Fruit fly (Drosophila melanogaster): Measurements from ENCODE around the gene c11.1.

The c11.1 gene

DNA sequence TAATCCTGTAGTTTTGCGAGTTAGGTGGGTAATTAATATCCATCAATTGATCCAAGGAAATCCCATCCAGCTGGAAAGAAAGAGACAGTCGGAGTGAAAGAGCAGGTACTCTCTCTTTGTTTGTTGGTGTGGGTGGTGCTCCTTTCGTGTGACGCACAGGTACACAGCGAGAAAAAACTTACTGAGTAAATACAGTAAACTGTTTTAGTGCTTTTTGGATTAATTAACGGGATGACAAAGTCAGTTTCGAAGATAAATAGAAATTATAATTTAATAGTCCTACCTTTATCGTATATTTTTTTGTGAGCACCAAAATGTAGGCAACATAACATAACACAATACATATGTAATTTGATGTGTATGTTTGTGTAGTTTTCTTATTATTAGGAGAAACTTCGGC lies 34.9 kb downstream of the c11.1 start (continued):
- TF ChIP-seq Camta (GFP tag; optimal IDR thresholded peaks at IDR 0.05), result no peak
- TF ChIP-seq CG2889 (GFP tag; IDR thresholded peaks at IDR 0.05), result no peak
- no peak for TF ChIP-seq dmrt99B (tag; optimal IDR thresholded peaks at IDR 0.05)
- no peak for TF ChIP-seq disco-r (GFP tag; optimal IDR thresholded peaks at IDR 0.05)
- no peak for TF ChIP-seq CG10431 (GFP tag; optimal IDR thresholded peaks at IDR 0.05)
- TF ChIP-seq CTCF (GFP tag; optimal IDR thresholded peaks at IDR 0.05), result no peak
- TF ChIP-seq CG14014 (GFP tag; IDR thresholded peaks at IDR 0.05), result no peak
- no peak for TF ChIP-seq CG16863 (GFP tag; optimal IDR thresholded peaks at IDR 0.05)
- no peak for TF ChIP-seq CG12299 (tag; optimal IDR thresholded peaks at IDR 0.05)
- TF ChIP-seq Ada2b (GFP tag; IDR thresholded peaks at IDR 0.05), result 0 out of 2 replicates have a peak, but pooled peaks have one; percentile 16
- no peak for TF ChIP-seq CG11560 (tag; IDR thresholded peaks at IDR 0.05)
- no peak for TF ChIP-seq Bteb2 (GFP tag; optimal IDR thresholded peaks at IDR 0.05)
- no peak for TF ChIP-seq Neu2 (GFP tag; optimal IDR thresholded peaks at IDR 0.05; ENCODE audit: borderline replicate concordance)
- TF ChIP-seq C15 (GFP tag; IDR thresholded peaks at IDR 0.05), result no peak
- TF ChIP-seq CG5953 (GFP tag; IDR thresholded peaks at IDR 0.05), result no peak
- no peak for TF ChIP-seq nerfin-2 (GFP tag; IDR thresholded peaks at IDR 0.05; ENCODE audit: partially characterized antibody)

- TF ChIP-seq nmo (GFP tag; optimal IDR thresholded peaks at IDR 0.05) (peak; percentile 20), CoRest (tag; optimal IDR thresholded peaks at IDR 0.05) (peak; percentile 53), CG14710 (tag; optimal IDR thresholded peaks at IDR 0.05) (peak; percentile 30), CG1603 (tag; optimal IDR thresholded peaks at IDR 0.05) (peak; percentile 53), stwl (tag; optimal IDR thresholded peaks at IDR 0.05) (peak; percentile 18), Fer3 (tag; optimal IDR thresholded peaks at IDR 0.05) (no peak), crp (GFP tag; optimal IDR thresholded peaks at IDR 0.05) (peak in 1 of 2 experiments; percentile 56), Ets97D (GFP tag; optimal IDR thresholded peaks at IDR 0.05) (peak; percentile 26), sqz (GFP tag; optimal IDR thresholded peaks at IDR 0.05) (peak; percentile 30), hkb (optimal IDR thresholded peaks at IDR 0.05) (peak; percentile 60), hkb (GFP tag; IDR thresholded peaks at IDR 0.05) (no peak), CG3995 (GFP tag; optimal IDR thresholded peaks at IDR 0.05) (peak; percentile 37), phol (tag; optimal IDR thresholded peaks at IDR 0.05) (peak; percentile 32), BEAF-32 (GFP tag; optimal IDR thresholded peaks at IDR 0.05) (peak; percentile 39), gfzf (GFP tag; optimal IDR thresholded peaks at IDR 0.05) (peak; percentile 87), sd (tag; optimal IDR thresholded peaks at IDR 0.05) (peak; percentile 21), CG17612 (GFP tag; IDR thresholded peaks at IDR 0.05) (no peak), sug (tag; optimal IDR thresholded peaks at IDR 0.05) (peak; percentile 5), Aef1 (GFP tag; IDR thresholded peaks at IDR 0.05) (0 out of 3 replicates have a peak, but pooled peaks have one; percentile 30), CTCF (GFP tag; optimal IDR thresholded peaks at IDR 0.05) (no peak), HmgZ (tag; optimal IDR thresholded peaks at IDR 0.05) (peak; percentile 9), stc (GFP tag; IDR thresholded peaks at IDR 0.05) (no peak), Kr (GFP tag; optimal IDR thresholded peaks at IDR 0.05) (no peak), Nf-YC (tag; optimal IDR thresholded peaks at IDR 0.05) (peak; percentile 14), pan (optimal IDR thresholded peaks at IDR 0.05) (no peak), pan (GFP tag; optimal IDR thresholded peaks at IDR 0.05 in 1 of 2, IDR thresholded peaks at IDR 0.05 in 1 of 2) (no peak), Dbx (GFP tag; IDR thresholded peaks at IDR 0.05) (no peak), Scr (GFP tag; IDR thresholded peaks at IDR 0.05; ENCODE audit: partially characterized antibody) (peak; percentile 33; the same call in 1 of the 2 replicates), CG2116 (GFP tag; optimal IDR thresholded peaks at IDR 0.05) (peak; percentile 31), CG10267 (tag; optimal IDR thresholded peaks at IDR 0.05) (peak; percentile 12), YL-1 (GFP tag; optimal IDR thresholded peaks at IDR 0.05) (peak; percentile 43), sens (GFP tag) (peak; percentile 72), CG12659 (GFP tag; optimal IDR thresholded peaks at IDR 0.05) (peak; percentile 33), rib (GFP tag; IDR thresholded peaks at IDR 0.05) (0 out of 2 replicates have a peak, but pooled peaks have one; percentile 41), NFAT (GFP tag; IDR thresholded peaks at IDR 0.05) (no peak), Sin3A (optimal IDR thresholded peaks at IDR 0.05) (peak; percentile 52)
Observed at dm6 chrX:9247171-9247783, 35.6 kb downstream of the c11.1 start, which contains the start of the genes amx and Dsor1. Gene amx, minus strand, starts transcription at chrX:9247336. Gene Dsor1, plus strand, starts transcription at chrX:9247342.

All from whole organism, embryonic.